Worm (Caenorhabditis elegans): Measurements from ENCODE around the gene fbxa-155.

The fbxa-155 gene

DNA sequence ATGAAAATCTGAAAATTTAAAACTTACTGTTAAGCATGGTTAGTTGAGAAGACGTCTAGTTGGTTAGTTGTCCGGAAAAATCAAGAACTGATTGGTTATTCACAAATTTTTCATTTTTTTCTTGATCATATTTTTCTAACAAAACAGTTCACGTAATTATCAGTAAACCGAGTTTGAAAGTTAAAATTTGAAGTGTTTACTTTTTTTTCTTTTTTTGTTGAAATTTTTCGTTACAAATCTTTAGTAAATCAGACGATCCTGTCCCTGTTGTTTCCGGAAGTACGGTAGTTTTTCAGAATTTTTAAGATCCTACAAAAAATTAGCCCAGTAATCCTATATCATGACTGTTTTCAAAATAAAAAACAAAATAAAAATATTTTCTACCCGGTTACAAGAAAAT lies 9.6 kb downstream of the fbxa-155 start, which contains the start of gene C05B5.2:
Gene C05B5.2, minus strand, starts transcription at position 101 of the 400 bp plus-strand sequence.
- no peak for TF ChIP-seq unc-130 (tag; optimal IDR thresholded peaks at IDR 0.05)
- no peak for TF ChIP-seq nhr-11 (tag; optimal IDR thresholded peaks at IDR 0.05)
- TF ChIP-seq swsn-7 (tag; optimal IDR thresholded peaks at IDR 0.05): no peak
- no peak for TF ChIP-seq blmp-1 (tag; optimal IDR thresholded peaks at IDR 0.05)
- no peak for TF ChIP-seq mdl-1 (tag; optimal IDR thresholded peaks at IDR 0.05)
- no peak for TF ChIP-seq sox-4 (tag; optimal IDR thresholded peaks at IDR 0.05)
- no peak for TF ChIP-seq nhr-85 (tag)
- TF ChIP-seq Y116A8C.19 (tag; optimal IDR thresholded peaks at IDR 0.05; ENCODE audit: borderline replicate concordance): no peak
- TF ChIP-seq ztf-4 (tag; optimal IDR thresholded peaks at IDR 0.05): no peak
- no peak for TF ChIP-seq mef-2 (tag; optimal IDR thresholded peaks at IDR 0.05)
- no peak for TF ChIP-seq nhr-71 (tag; optimal IDR thresholded peaks at IDR 0.05)
- no peak for TF ChIP-seq dsc-1 (tag; optimal IDR thresholded peaks at IDR 0.05)

DNA sequence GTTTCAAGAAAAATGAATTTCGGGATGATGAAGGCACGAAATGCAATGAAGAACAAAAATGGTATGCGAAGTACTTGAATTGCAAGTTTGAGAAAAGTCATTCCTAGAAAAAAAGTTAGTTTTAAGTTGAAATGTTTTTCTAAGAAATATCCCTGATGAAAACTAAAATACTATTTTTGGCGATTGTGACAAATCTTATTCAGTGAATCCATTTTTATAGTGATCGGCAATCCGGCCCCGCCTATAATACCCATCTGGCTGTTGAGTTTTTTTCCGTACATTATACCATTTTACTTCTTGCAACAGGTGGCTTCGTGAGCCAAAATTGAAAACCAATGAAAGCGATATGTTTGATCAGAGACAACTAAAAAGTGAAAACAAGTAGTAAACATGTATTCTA lies 10.8 kb downstream of the fbxa-155 start, which contains the start of gene C05B5.17:
Gene C05B5.17, minus strand, starts transcription at position 101 of the 400 bp plus-strand sequence.
- TF ChIP-seq grh-1 (GFP tag; IDR thresholded peaks at IDR 0.05): no peak
- TF ChIP-seq mef-2 (tag; optimal IDR thresholded peaks at IDR 0.05): no peak
- no peak for TF ChIP-seq egl-13 (tag; optimal IDR thresholded peaks at IDR 0.05)
- no peak for TF ChIP-seq nhr-71 (tag; optimal IDR thresholded peaks at IDR 0.05)
- no peak for TF ChIP-seq fkh-4 (tag; optimal IDR thresholded peaks at IDR 0.05; ENCODE audit: borderline replicate concordance)
- no peak for TF ChIP-seq C04F5.9 (tag; optimal IDR thresholded peaks at IDR 0.05)
- no peak for TF ChIP-seq pax-3 (tag; optimal IDR thresholded peaks at IDR 0.05)
- no peak for TF ChIP-seq sox-4 (tag; optimal IDR thresholded peaks at IDR 0.05)
- no peak for TF ChIP-seq efl-1 (optimal IDR thresholded peaks at IDR 0.05)
- no peak for TF ChIP-seq efl-1 (GFP tag; optimal IDR thresholded peaks at IDR 0.05 in 1 of 2)
- no peak for TF ChIP-seq F16B12.6 (tag; optimal IDR thresholded peaks at IDR 0.05)
- TF ChIP-seq ama-1 (optimal IDR thresholded peaks at IDR 0.05): no peak
- TF ChIP-seq aly-2 (tag; optimal IDR thresholded peaks at IDR 0.05): no peak
- no peak for TF ChIP-seq nhr-20 (tag; optimal IDR thresholded peaks at IDR 0.05)

DNA sequence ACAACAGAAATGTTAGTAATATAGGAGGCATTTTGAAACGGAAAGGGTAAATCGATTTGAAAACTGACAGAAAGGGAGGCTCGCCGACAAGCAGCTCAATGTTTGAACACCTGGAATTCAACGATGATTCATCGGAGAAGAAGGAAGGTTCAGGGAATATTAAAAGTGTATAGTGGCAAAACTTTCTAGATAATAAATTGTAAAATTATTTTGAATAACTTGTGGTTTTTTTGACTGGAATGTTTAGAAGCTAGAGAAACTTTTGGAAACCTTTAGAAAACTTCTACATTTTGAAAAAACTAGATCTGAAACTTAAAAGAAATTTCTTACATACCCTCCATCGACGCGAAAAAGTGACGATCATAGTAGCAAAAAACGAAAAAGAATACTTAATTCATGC lies 12.1 kb downstream of the fbxa-155 start, which contains the start of gene pqn-8:
Gene pqn-8, minus strand, starts transcription at position 101 of the 400 bp plus-strand sequence.
- no peak for TF ChIP-seq nhr-237 (tag; optimal IDR thresholded peaks at IDR 0.05)
- TF ChIP-seq aly-2 (tag; optimal IDR thresholded peaks at IDR 0.05): no peak
- TF ChIP-seq tbx-2 (tag; optimal IDR thresholded peaks at IDR 0.05): no peak
- no peak for TF ChIP-seq lin-35 (GFP tag; optimal IDR thresholded peaks at IDR 0.05)

DNA sequence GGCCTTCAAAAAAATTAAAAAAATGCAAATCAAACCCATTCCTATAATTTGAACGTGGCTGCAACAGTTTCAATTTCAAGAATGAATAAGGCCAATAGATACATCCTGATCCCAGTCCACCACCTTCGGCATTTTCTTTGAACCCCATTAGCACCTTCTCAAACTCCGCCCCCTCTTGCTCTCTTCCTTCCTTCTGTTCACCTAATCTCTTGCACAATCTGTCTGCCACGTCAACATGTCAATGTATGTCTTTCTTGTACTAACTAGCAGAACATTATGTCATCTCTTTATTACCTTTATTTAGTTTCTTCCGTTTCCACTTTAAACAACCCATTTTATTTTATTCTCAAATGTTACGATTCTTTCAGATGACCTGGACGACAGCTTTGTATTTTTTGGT lies 16.5 kb downstream of the fbxa-155 start, which contains the start of gene C05B5.4:
Gene C05B5.4, plus strand, starts transcription at position 351 of the 400 bp plus-strand sequence.
- TF ChIP-seq elt-2 (tag; optimal IDR thresholded peaks at IDR 0.05) (no peak), zag-1 (tag; optimal IDR thresholded peaks at IDR 0.05) (no peak)

DNA sequence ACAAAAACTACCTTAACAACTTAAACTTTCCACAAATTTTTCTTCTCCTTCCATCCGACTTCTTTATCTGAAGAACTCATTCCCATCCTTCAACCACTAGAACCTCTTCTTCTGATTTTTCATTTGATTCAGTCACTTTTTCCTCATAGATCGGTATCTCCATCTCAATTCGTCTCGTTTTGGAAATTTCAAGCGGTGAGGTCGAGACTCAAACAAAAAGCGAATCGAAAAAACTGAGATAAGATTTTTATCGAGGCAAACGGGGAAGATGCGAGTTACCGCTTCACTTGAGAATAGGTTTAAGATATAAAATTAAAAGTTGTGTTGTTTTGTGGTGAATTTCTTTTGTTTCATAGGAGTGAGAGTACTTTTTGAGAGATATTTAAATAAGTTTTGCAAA lies 18.7 kb downstream of the fbxa-155 start:
- TF ChIP-seq vab-15 (tag; optimal IDR thresholded peaks at IDR 0.05) (no peak), nhr-85 (tag) (no peak), pag-3 (tag; optimal IDR thresholded peaks at IDR 0.05; ENCODE audit: borderline replicate concordance, insufficient read depth) (no peak), unc-86 (tag; optimal IDR thresholded peaks at IDR 0.05) (no peak), nhr-20 (tag; optimal IDR thresholded peaks at IDR 0.05) (no peak), ces-1 (GFP tag; optimal IDR thresholded peaks at IDR 0.05) (no peak), hlh-4 (tag; optimal IDR thresholded peaks at IDR 0.05) (no peak), mep-1 (tag; optimal IDR thresholded peaks at IDR 0.05) (peak; percentile 3), fos-1 (tag; optimal IDR thresholded peaks at IDR 0.05) (no peak), lin-15B (tag; optimal IDR thresholded peaks at IDR 0.05) (no peak), rnt-1 (tag; optimal IDR thresholded peaks at IDR 0.05) (peak; percentile 14), sox-4 (tag; optimal IDR thresholded peaks at IDR 0.05) (no peak), fkh-8 (tag; optimal IDR thresholded peaks at IDR 0.05) (no peak), lin-14 (GFP tag; optimal IDR thresholded peaks at IDR 0.05) (peak; percentile 74), lir-3 (tag; optimal IDR thresholded peaks at IDR 0.05; ENCODE audit: poor library complexity) (no peak), aha-1 (tag; optimal IDR thresholded peaks at IDR 0.05) (no peak), pqm-1 (tag; optimal IDR thresholded peaks at IDR 0.05) (no peak), nhr-28 (tag; optimal IDR thresholded peaks at IDR 0.05) (no peak), lsy-2 (tag; optimal IDR thresholded peaks at IDR 0.05) (no peak), blmp-1 (tag; optimal IDR thresholded peaks at IDR 0.05) (peak; percentile 82), nhr-76 (tag; optimal IDR thresholded peaks at IDR 0.05) (no peak), sup-37 (GFP tag; optimal IDR thresholded peaks at IDR 0.05) (no peak), snu-23 (GFP tag; optimal IDR thresholded peaks at IDR 0.05) (no peak), mab-9 (GFP tag; IDR thresholded peaks at IDR 0.05) (no peak)

Measured in whole organism, L1 larva.